Comparison of ENCODE assay signal across 1 worm cellular context in the genomic region with DNA sequence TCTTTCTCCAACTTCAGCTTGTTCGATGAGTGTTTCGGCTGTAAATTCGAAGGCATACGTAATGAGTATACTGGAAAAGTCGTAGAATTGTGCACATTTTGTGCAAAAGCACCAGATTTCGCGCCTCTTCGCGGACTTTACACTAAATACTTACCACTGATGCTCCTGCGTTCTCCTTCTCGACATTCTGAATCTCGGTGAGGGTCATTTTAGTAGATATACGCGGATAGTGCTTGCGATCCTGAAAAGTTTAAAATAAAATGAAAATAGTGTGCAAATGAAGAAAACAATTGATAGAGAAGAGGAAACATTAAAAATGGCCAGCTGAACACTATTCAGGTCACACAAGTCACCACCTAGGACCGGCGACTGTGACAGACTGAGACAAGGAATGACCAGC.
A peak's percentile ranks its signal among the peaks of the same experiment; 100 is the strongest.
TF ChIP-seq lines count a peak whose summit lies in the region.

rnr-2 (minus strand) TSS at position 241 of the 400 bp plus-strand sequence.

TF ChIP-seq in whole organism, L1 larva, 84 proteins besides CTCF, POLR2A, EP300 and RAD21 (continued from another document):
- no peak for TF ChIP-seq nhr-90 (tag; optimal IDR thresholded peaks at IDR 0.05; lab: Kevin White, UChicago; ENCODE audit: poor library complexity)
- TF ChIP-seq unc-130 (tag; optimal IDR thresholded peaks at IDR 0.05; lab: Kevin White, UChicago) = no peak
- TF ChIP-seq rnt-1 (tag; optimal IDR thresholded peaks at IDR 0.05; lab: Kevin White, UChicago) = peak; percentile 27
- no peak for TF ChIP-seq aly-2 (tag; optimal IDR thresholded peaks at IDR 0.05; lab: Kevin White, UChicago)
- TF ChIP-seq nhr-85 (tag; lab: Kevin White, UChicago) = no peak
- TF ChIP-seq aha-1 (tag; optimal IDR thresholded peaks at IDR 0.05; lab: Kevin White, UChicago) = no peak
- TF ChIP-seq lin-35 (GFP tag; optimal IDR thresholded peaks at IDR 0.05; lab: Kevin White, UChicago) = peak in 1 of 2 experiments; percentile 17
- no peak for TF ChIP-seq fkh-10 (GFP tag; optimal IDR thresholded peaks at IDR 0.05; lab: Kevin White, UChicago)
- TF ChIP-seq zag-1 (tag; optimal IDR thresholded peaks at IDR 0.05; lab: Kevin White, UChicago) = no peak
- no peak for TF ChIP-seq nhr-28 (tag; optimal IDR thresholded peaks at IDR 0.05; lab: Kevin White, UChicago)
- no peak for TF ChIP-seq irx-1 (tag; optimal IDR thresholded peaks at IDR 0.05; lab: Kevin White, UChicago)
- no peak for TF ChIP-seq unc-98 (GFP tag; IDR thresholded peaks at IDR 0.05; lab: Robert Waterston, UW)
- TF ChIP-seq lin-14 (GFP tag; optimal IDR thresholded peaks at IDR 0.05; lab: Kevin White, UChicago) = peak; percentile 4
- TF ChIP-seq skn-1 (tag; optimal IDR thresholded peaks at IDR 0.05; lab: Kevin White, UChicago) = no peak
- no peak for TF ChIP-seq pqm-1 (tag; optimal IDR thresholded peaks at IDR 0.05; lab: Kevin White, UChicago)
- no peak for TF ChIP-seq elt-3 (tag; optimal IDR thresholded peaks at IDR 0.05; lab: Kevin White, UChicago)
- no peak for TF ChIP-seq swsn-7 (tag; optimal IDR thresholded peaks at IDR 0.05; lab: Kevin White, UChicago)
- TF ChIP-seq nhr-20 (tag; optimal IDR thresholded peaks at IDR 0.05; lab: Kevin White, UChicago) = no peak
- no peak for TF ChIP-seq egl-13 (tag; optimal IDR thresholded peaks at IDR 0.05; lab: Kevin White, UChicago)
- TF ChIP-seq dpl-1 (GFP tag; optimal IDR thresholded peaks at IDR 0.05; lab: Kevin White, UChicago) = peak in 1 of 3 experiments; percentile 9
- TF ChIP-seq lir-3 (tag; optimal IDR thresholded peaks at IDR 0.05; lab: Kevin White, UChicago; ENCODE audit: poor library complexity) = no peak
- TF ChIP-seq alr-1 (tag; optimal IDR thresholded peaks at IDR 0.05; lab: Kevin White, UChicago; ENCODE audit: borderline replicate concordance) = no peak
- no peak for TF ChIP-seq ceh-63 (GFP tag; optimal IDR thresholded peaks at IDR 0.05; lab: Kevin White, UChicago)
- TF ChIP-seq grh-1 (GFP tag; IDR thresholded peaks at IDR 0.05; lab: Robert Waterston, UW) = no peak
- no peak for TF ChIP-seq nhr-19 (GFP tag; conservative IDR thresholded peaks at IDR 0.05; lab: Robert Waterston, UW)
- no peak for TF ChIP-seq mab-9 (GFP tag; IDR thresholded peaks at IDR 0.05; lab: Robert Waterston, UW)
- TF ChIP-seq lin-13 (GFP tag; optimal IDR thresholded peaks at IDR 0.05; lab: Kevin White, UChicago) = no peak
- no peak for TF ChIP-seq efl-3 (GFP tag; optimal IDR thresholded peaks at IDR 0.05; lab: Kevin White, UChicago)
- no peak for TF ChIP-seq elt-2 (tag; optimal IDR thresholded peaks at IDR 0.05; lab: Kevin White, UChicago)
- peak in 1 of 2 experiments; percentile 37 for TF ChIP-seq lsy-2 (tag; optimal IDR thresholded peaks at IDR 0.05; lab: Kevin White, UChicago)
- peak; percentile 42 for TF ChIP-seq mep-1 (tag; optimal IDR thresholded peaks at IDR 0.05; lab: Kevin White, UChicago)
- TF ChIP-seq mef-2 (tag; optimal IDR thresholded peaks at IDR 0.05; lab: Kevin White, UChicago) = no peak
- TF ChIP-seq sup-37 (GFP tag; optimal IDR thresholded peaks at IDR 0.05; lab: Kevin White, UChicago) = no peak
- no peak for TF ChIP-seq isw-1 (GFP tag; IDR thresholded peaks at IDR 0.05; lab: Robert Waterston, UW)
- no peak for TF ChIP-seq fkh-4 (tag; optimal IDR thresholded peaks at IDR 0.05; lab: Kevin White, UChicago; ENCODE audit: borderline replicate concordance)
- no peak for TF ChIP-seq sptf-1 (tag; optimal IDR thresholded peaks at IDR 0.05; lab: Kevin White, UChicago)
- TF ChIP-seq C04F5.9 (tag; optimal IDR thresholded peaks at IDR 0.05; lab: Kevin White, UChicago) = no peak
- TF ChIP-seq ztf-4 (tag; optimal IDR thresholded peaks at IDR 0.05; lab: Kevin White, UChicago) = no peak
- TF ChIP-seq nhr-237 (tag; optimal IDR thresholded peaks at IDR 0.05; lab: Kevin White, UChicago) = no peak
- TF ChIP-seq vab-15 (tag; optimal IDR thresholded peaks at IDR 0.05; lab: Kevin White, UChicago) = no peak
- TF ChIP-seq tbx-2 (tag; optimal IDR thresholded peaks at IDR 0.05; lab: Kevin White, UChicago) = no peak
- no peak for TF ChIP-seq xbp-1 (tag; optimal IDR thresholded peaks at IDR 0.05; lab: Kevin White, UChicago)
- no peak for TF ChIP-seq ceh-88 (GFP tag; IDR thresholded peaks at IDR 0.05; lab: Robert Waterston, UW)
- no peak for TF ChIP-seq unc-30 (tag; optimal IDR thresholded peaks at IDR 0.05; lab: Kevin White, UChicago)
- no peak for TF ChIP-seq ama-1 (optimal IDR thresholded peaks at IDR 0.05; lab: Kevin White, UChicago)
- no peak for TF ChIP-seq nhr-77 (tag; optimal IDR thresholded peaks at IDR 0.05; lab: Kevin White, UChicago)
- TF ChIP-seq Y116A8C.19 (tag; optimal IDR thresholded peaks at IDR 0.05; lab: Kevin White, UChicago; ENCODE audit: borderline replicate concordance) = no peak
- TF ChIP-seq hlh-4 (tag; optimal IDR thresholded peaks at IDR 0.05; lab: Kevin White, UChicago) = no peak
- TF ChIP-seq efl-1 (optimal IDR thresholded peaks at IDR 0.05; lab: Kevin White, UChicago) = peak in 1 of 2 experiments; percentile 21
- peak; percentile 45 to 54 for TF ChIP-seq efl-1 (GFP tag; optimal IDR thresholded peaks at IDR 0.05 in 1 of 2; lab: Kevin White, UChicago)
- no peak for TF ChIP-seq ceh-82 (tag; optimal IDR thresholded peaks at IDR 0.05; lab: Kevin White, UChicago)
- no peak for TF ChIP-seq pag-3 (tag; optimal IDR thresholded peaks at IDR 0.05; lab: Kevin White, UChicago; ENCODE audit: borderline replicate concordance, insufficient read depth)
